Fruit fly (Drosophila melanogaster): ENCODE results near the gene CG46394.
A peak's percentile ranks its signal among the peaks of the same experiment; 100 is the strongest.

CG46394 gene

DNA sequence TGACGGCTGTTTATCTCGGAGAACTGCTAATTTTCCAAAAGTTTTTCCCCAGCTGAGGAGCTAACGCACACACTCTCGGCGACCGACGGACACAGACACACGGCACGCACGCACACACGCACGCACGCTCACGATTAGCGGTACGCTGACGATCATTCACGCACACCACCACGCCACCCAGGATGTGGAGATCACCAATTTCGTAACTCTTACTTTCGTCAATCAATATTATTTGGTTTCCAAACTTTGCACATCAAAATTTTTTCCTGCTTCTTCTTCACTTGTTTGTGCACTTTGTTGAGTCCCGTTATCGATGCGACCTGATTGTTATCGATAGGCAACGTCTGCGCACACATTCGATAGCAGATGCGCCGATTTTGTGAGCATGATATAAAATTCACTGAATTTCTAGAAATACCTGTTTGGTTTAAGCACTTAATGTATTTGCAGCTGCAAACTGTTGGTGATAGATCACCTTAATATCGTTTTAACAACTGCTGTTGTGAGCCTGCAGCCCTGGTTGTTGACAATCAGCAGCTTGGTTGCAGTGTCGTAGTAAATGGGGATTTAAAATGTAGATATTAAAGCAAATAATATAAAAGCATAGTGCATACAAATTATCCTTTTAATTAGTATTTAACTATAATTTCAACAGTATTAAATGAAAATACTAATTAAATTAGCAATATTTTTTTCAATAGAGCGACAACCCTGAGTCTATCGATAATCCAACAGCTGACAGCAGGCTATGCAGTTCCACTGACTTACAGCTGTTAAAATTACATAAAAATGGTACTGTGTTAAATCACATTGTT is 38.0 kb upstream of the CG46394 start, which contains the start of the genes CG7394 and Mob2 (continued):
- TF ChIP-seq Scr (GFP tag; IDR thresholded peaks at IDR 0.05; ENCODE audit: partially characterized antibody) = peak; percentile 86
- TF ChIP-seq Lhr (GFP tag; optimal IDR thresholded peaks at IDR 0.05) = peak; percentile 72
- peak; percentile 87 for TF ChIP-seq CG34224 (GFP tag; IDR thresholded peaks at IDR 0.05; ENCODE audit: partially characterized antibody)
- TF ChIP-seq slou (GFP tag; optimal IDR thresholded peaks at IDR 0.05) = peak; percentile 88
- peak; percentile 73 for TF ChIP-seq CG12071 (GFP tag; optimal IDR thresholded peaks at IDR 0.05)
- TF ChIP-seq cad (GFP tag; optimal IDR thresholded peaks at IDR 0.05) = no peak
- TF ChIP-seq dysf (GFP tag; IDR thresholded peaks at IDR 0.05) = peak; percentile 91
- 0 out of 2 replicates have a peak, but pooled peaks have one; percentile 7 for TF ChIP-seq ham (GFP tag; IDR thresholded peaks at IDR 0.05)
- no peak for TF ChIP-seq HLHmδ (GFP tag; optimal IDR thresholded peaks at IDR 0.05)
- peak; percentile 82 for TF ChIP-seq CG31388 (GFP tag; optimal IDR thresholded peaks at IDR 0.05)
- TF ChIP-seq Antp (GFP tag; optimal IDR thresholded peaks at IDR 0.05) = peak; percentile 63
- peak; percentile 90 for TF ChIP-seq sisA (GFP tag; IDR thresholded peaks at IDR 0.05)
- peak; percentile 90 for TF ChIP-seq nerfin-2 (GFP tag; IDR thresholded peaks at IDR 0.05; ENCODE audit: partially characterized antibody)
- no peak; the same call in 1 of the 2 replicates for TF ChIP-seq CG42726 (GFP tag; IDR thresholded peaks at IDR 0.05; ENCODE audit: partially characterized antibody)
- no peak for TF ChIP-seq h (optimal IDR thresholded peaks at IDR 0.05)
- TF ChIP-seq Taf1 (GFP tag; IDR thresholded peaks at IDR 0.05) = peak; percentile 88
- TF ChIP-seq CG17359 (tag; optimal IDR thresholded peaks at IDR 0.05) = peak; percentile 88
- peak; percentile 89 for TF ChIP-seq Dip3 (GFP tag; optimal IDR thresholded peaks at IDR 0.05)
- TF ChIP-seq vnd (GFP tag; IDR thresholded peaks at IDR 0.05; ENCODE audit: partially characterized antibody) = peak; percentile 86
- TF ChIP-seq CG8089 (GFP tag; optimal IDR thresholded peaks at IDR 0.05) = peak; percentile 37
- peak; percentile 80 for TF ChIP-seq Fer1 (GFP tag; optimal IDR thresholded peaks at IDR 0.05)
- no peak for TF ChIP-seq CG7745 (tag; optimal IDR thresholded peaks at IDR 0.05)
- peak; percentile 67 for TF ChIP-seq btn (GFP tag; optimal IDR thresholded peaks at IDR 0.05)
- peak; percentile 70 for TF ChIP-seq CG13894 (tag; optimal IDR thresholded peaks at IDR 0.05)
- peak; percentile 55 for TF ChIP-seq fu2 (GFP tag; optimal IDR thresholded peaks at IDR 0.05)
- peak; percentile 46 for TF ChIP-seq her (GFP tag; optimal IDR thresholded peaks at IDR 0.05)
- peak; percentile 85 for TF ChIP-seq CG4328 (GFP tag; optimal IDR thresholded peaks at IDR 0.05)
- peak; percentile 95 for TF ChIP-seq lilli (GFP tag; optimal IDR thresholded peaks at IDR 0.05)
- TF ChIP-seq CG15073 (GFP tag; optimal IDR thresholded peaks at IDR 0.05) = peak; percentile 44
- TF ChIP-seq mam (GFP tag; optimal IDR thresholded peaks at IDR 0.05) = peak; percentile 89
- peak; percentile 30 to 95 for TF ChIP-seq eve (GFP tag; optimal IDR thresholded peaks at IDR 0.05)
- peak; percentile 53 for TF ChIP-seq Atf-2 (GFP tag; optimal IDR thresholded peaks at IDR 0.05)
- peak; percentile 42 for TF ChIP-seq sima (GFP tag; optimal IDR thresholded peaks at IDR 0.05)
- peak; percentile 28 for TF ChIP-seq CG6654 (GFP tag; optimal IDR thresholded peaks at IDR 0.05)
- TF ChIP-seq nmo (GFP tag; optimal IDR thresholded peaks at IDR 0.05) = peak; percentile 90
- TF ChIP-seq gsb (GFP tag; IDR thresholded peaks at IDR 0.05) = peak; percentile 85
- peak; percentile 89 for TF ChIP-seq CG3847 (GFP tag; IDR thresholded peaks at IDR 0.05)
- peak; percentile 9 for TF ChIP-seq CG14965 (GFP tag; optimal IDR thresholded peaks at IDR 0.05; ENCODE audit: borderline replicate concordance)
- TF ChIP-seq CG16813 (GFP tag; IDR thresholded peaks at IDR 0.05; ENCODE audit: partially characterized antibody) = peak; percentile 89
- peak; percentile 48 for TF ChIP-seq Usf (GFP tag; optimal IDR thresholded peaks at IDR 0.05)
- TF ChIP-seq CG12219 (GFP tag; optimal IDR thresholded peaks at IDR 0.05) = peak; percentile 77
- peak; percentile 83 for TF ChIP-seq Bgb (GFP tag; IDR thresholded peaks at IDR 0.05; ENCODE audit: partially characterized antibody)
- peak in 1 of 2 experiments; percentile 40 for TF ChIP-seq tll (GFP tag; optimal IDR thresholded peaks at IDR 0.05)
- TF ChIP-seq ac (GFP tag; optimal IDR thresholded peaks at IDR 0.05) = peak; percentile 15
- peak; percentile 88 for TF ChIP-seq CG13123 (GFP tag; optimal IDR thresholded peaks at IDR 0.05)
- peak; percentile 84 for TF ChIP-seq NC2β (GFP tag; optimal IDR thresholded peaks at IDR 0.05)
- TF ChIP-seq CG11504 (tag; optimal IDR thresholded peaks at IDR 0.05) = peak; percentile 89
- no peak for TF ChIP-seq zf30C (GFP tag; optimal IDR thresholded peaks at IDR 0.05)

Data from whole organism, embryonic.